Fruit fly (Drosophila melanogaster) whole organism, embryonic: Measurements from ENCODE around the gene CG6567.
A peak's percentile ranks its signal among the peaks of the same experiment; 100 is the strongest.

Experiments
- CG10274 ChIP-seq: fragments of 200-800 bp; sonication (Bioruptor generic); optimal IDR thresholded peaks from 3 replicates; lab custom pipeline; 2017; ENCODE audit warnings: missing biosample characterization, mild to moderate bottlenecking, missing genetic modification characterization
- CG10979 ChIP-seq: fragments of 200-800 bp; sonication (Bioruptor generic); optimal IDR thresholded peaks from 2 replicates; lab custom pipeline; 2018; ENCODE audit warnings: missing biosample characterization, mild to moderate bottlenecking, missing genetic modification characterization, moderate library complexity
- CG11456 ChIP-seq: fragments of 200-800 bp; sonication (Bioruptor generic); IDR thresholded peaks from 3 replicates; pipeline ENCODE4 v1.3.6; 2022; ENCODE audit warnings: missing biosample characterization, missing genetic modification characterization
- CG12391 ChIP-seq: fragments of 200-800 bp; sonication (Bioruptor generic); optimal IDR thresholded peaks from 3 replicates; lab custom pipeline; 2018; ENCODE audit warnings: missing biosample characterization, mild to moderate bottlenecking, missing genetic modification characterization, moderate library complexity
- CG13123 ChIP-seq: fragments of 200-800 bp; sonication (Bioruptor generic); optimal IDR thresholded peaks from 2 replicates; lab custom pipeline; 2016; ENCODE audit warnings: missing biosample characterization, missing genetic modification characterization
- CG14860 ChIP-seq: fragments of 200-800 bp; sonication (Bioruptor generic); IDR thresholded peaks from 3 replicates; pipeline ENCODE4 v1.3.6; 2022; ENCODE audit warnings: missing biosample characterization, missing genetic modification characterization; ENCODE audit not compliant: partially characterized antibody
- CG14965 ChIP-seq: fragments of 200-800 bp; sonication (Bioruptor generic); optimal IDR thresholded peaks from 2 replicates; lab custom pipeline; 2016; ENCODE audit warnings: missing biosample characterization, missing genetic modification characterization, borderline replicate concordance
- CG16813 ChIP-seq: fragments of 200-800 bp; sonication (Bioruptor generic); IDR thresholded peaks from 3 replicates; pipeline ENCODE4 v1.3.6; 2022; ENCODE audit warnings: missing biosample characterization, missing genetic modification characterization; ENCODE audit not compliant: partially characterized antibody
- CG17802 ChIP-seq: fragments of 200-800 bp; sonication (Bioruptor generic); optimal IDR thresholded peaks from 2 replicates; lab custom pipeline; 2018; ENCODE audit warnings: missing biosample characterization, mild to moderate bottlenecking, missing genetic modification characterization, moderate library complexity
- CG17829 ChIP-seq: fragments of 200-800 bp; optimal IDR thresholded peaks from 2 replicates; lab custom pipeline; 2019; ENCODE audit warnings: missing biosample characterization, mild to moderate bottlenecking, missing genetic modification characterization, moderate library complexity
- CG18476 ChIP-seq: fragments of 200-800 bp; sonication (Bioruptor generic); optimal IDR thresholded peaks from 2 replicates; lab custom pipeline; 2016; ENCODE audit warnings: missing biosample characterization, mild to moderate bottlenecking, missing genetic modification characterization
- CG34376 ChIP-seq: fragments of 200-800 bp; sonication (Bioruptor generic); optimal IDR thresholded peaks from 2 replicates; lab custom pipeline; 2018; ENCODE audit warnings: missing biosample characterization, mild to moderate bottlenecking, missing genetic modification characterization
- CG6765 ChIP-seq: fragments of 200-800 bp; sonication (Bioruptor generic); optimal IDR thresholded peaks from 3 replicates; lab custom pipeline; 2017; ENCODE audit warnings: missing biosample characterization, mild to moderate bottlenecking, missing genetic modification characterization
- CG8388 ChIP-seq: fragments of 200-800 bp; sonication (Bioruptor generic); optimal IDR thresholded peaks from 2 replicates; lab custom pipeline; 2019; ENCODE audit warnings: missing biosample characterization, mild to moderate bottlenecking, missing genetic modification characterization, moderate library complexity
- CrebB ChIP-seq: fragments of 200-800 bp; sonication (Bioruptor generic); optimal IDR thresholded peaks from 3 replicates; lab custom pipeline; 2018; ENCODE audit warnings: missing biosample characterization, mild to moderate bottlenecking, missing genetic modification characterization
- D ChIP-seq, 2 experiments: fragments of 200-800 bp in 1 of 2; fragments of >200 bp in 1 of 2; sonication (Bioruptor generic) in 1 of 2; optimal IDR thresholded peaks; 2 replicates in 1 of 2; 3 replicates in 1 of 2; lab custom pipeline; 2017; ENCODE audit warnings: mild to moderate bottlenecking in 1 of 2, missing biosample characterization in 1 of 2, missing genetic modification characterization in 1 of 2, missing genetic modification reagents in 1 of 2
- Dp ChIP-seq: fragments of 200-800 bp; sonication (Bioruptor generic); optimal IDR thresholded peaks from 2 replicates; lab custom pipeline; 2018; ENCODE audit warnings: missing biosample characterization, mild to moderate bottlenecking, missing genetic modification characterization, moderate library complexity
- E2f2 ChIP-seq: fragments of 200-800 bp; sonication (Bioruptor generic); IDR thresholded peaks from 2 replicates; pipeline ENCODE4 v1.3.6; 2022; ENCODE audit warnings: missing biosample characterization, missing genetic modification characterization
- H15 ChIP-seq: fragments of 200-800 bp; sonication (Bioruptor generic); IDR thresholded peaks from 3 replicates; pipeline ENCODE4 v1.3.6; 2022; ENCODE audit warnings: missing biosample characterization, missing genetic modification characterization
- MESR4 ChIP-seq: fragments of 200-800 bp; sonication (Bioruptor generic); optimal IDR thresholded peaks from 2 replicates; lab custom pipeline; 2018; ENCODE audit warnings: missing biosample characterization, mild to moderate bottlenecking, missing genetic modification characterization, moderate library complexity
- Myb ChIP-seq: fragments of 200-800 bp; sonication (Bioruptor generic); optimal IDR thresholded peaks from 2 replicates; lab custom pipeline; 2016; ENCODE audit warnings: missing biosample characterization, missing genetic modification characterization
- Pdp1 ChIP-seq, 2 experiments: fragments of 200-800 bp; sonication (Bioruptor generic); optimal IDR thresholded peaks; 3 replicates each; lab custom pipeline; 2016; ENCODE audit warnings: missing biosample characterization in 2 of 2, missing genetic modification characterization in 2 of 2, mild to moderate bottlenecking in 1 of 2, moderate library complexity in 1 of 2
- Rx ChIP-seq: fragments of 200-800 bp; sonication (Bioruptor generic); IDR thresholded peaks from 2 replicates; pipeline ENCODE4 v1.3.6; 2022; ENCODE audit warnings: missing biosample characterization, missing genetic modification characterization
- YL-1 ChIP-seq: fragments of 200-800 bp; sonication (Bioruptor generic); optimal IDR thresholded peaks from 3 replicates; lab custom pipeline; 2017; ENCODE audit warnings: missing biosample characterization, mild to moderate bottlenecking, missing genetic modification characterization
- amos ChIP-seq: fragments of 200-800 bp; sonication (Bioruptor generic); IDR thresholded peaks from 2 replicates; pipeline ENCODE4 v1.3.6; 2022; ENCODE audit warnings: missing biosample characterization, missing genetic modification characterization; ENCODE audit not compliant: partially characterized antibody
- cad ChIP-seq: fragments of >200 bp; optimal IDR thresholded peaks from 2 replicates; lab custom pipeline; 2017; ENCODE audit warnings: missing biosample characterization, missing genetic modification characterization
- chinmo ChIP-seq: fragments of 200-800 bp; sonication (Bioruptor generic); IDR thresholded peaks from 4 replicates; pipeline ENCODE4 v1.3.6; 2022; ENCODE audit warnings: missing biosample characterization, missing genetic modification characterization; ENCODE audit not compliant: partially characterized antibody
- crp ChIP-seq, 2 experiments: fragments of 200-800 bp; sonication (Bioruptor generic); optimal IDR thresholded peaks; 2 replicates in 1 of 2; 3 replicates in 1 of 2; lab custom pipeline; 2017; ENCODE audit warnings: missing biosample characterization in 2 of 2, missing genetic modification characterization in 2 of 2, mild to moderate bottlenecking in 1 of 2, moderate library complexity in 1 of 2
- dysf ChIP-seq: fragments of 200-800 bp; sonication (Bioruptor generic); IDR thresholded peaks from 3 replicates; pipeline ENCODE4 v1.3.6; 2022; ENCODE audit warnings: missing biosample characterization, missing genetic modification characterization
- gfzf ChIP-seq: fragments of 200-800 bp; sonication (Bioruptor generic); optimal IDR thresholded peaks from 2 replicates; lab custom pipeline; 2016; ENCODE audit warnings: missing biosample characterization, mild to moderate bottlenecking, missing genetic modification characterization, moderate library complexity
- h ChIP-seq: fragments of >200 bp; optimal IDR thresholded peaks from 2 replicates; lab custom pipeline; 2017
- hb ChIP-seq: fragments of 200-800 bp; sonication (Bioruptor generic); IDR thresholded peaks from 3 replicates; pipeline ENCODE4 v1.3.6; 2022; ENCODE audit warnings: missing biosample characterization, missing genetic modification characterization; ENCODE audit not compliant: partially characterized antibody
- hbn ChIP-seq: fragments of 200-800 bp; sonication (Bioruptor generic); IDR thresholded peaks from 2 replicates; pipeline ENCODE4 v1.3.6; 2022; ENCODE audit warnings: missing biosample characterization, missing genetic modification characterization; ENCODE audit not compliant: partially characterized antibody
- insv ChIP-seq, 2 experiments: fragments of 200-800 bp; sonication (Bioruptor generic); optimal IDR thresholded peaks; 3 replicates each; lab custom pipeline; 2016 to 2018; ENCODE audit warnings: missing biosample characterization in 2 of 2, missing genetic modification characterization in 2 of 2
- knrl ChIP-seq: fragments of 200-800 bp; sonication (Bioruptor generic); IDR thresholded peaks from 3 replicates; pipeline ENCODE4 v1.3.6; 2022; ENCODE audit warnings: missing biosample characterization, missing genetic modification characterization; ENCODE audit not compliant: partially characterized antibody
- luna ChIP-seq: fragments of 200-800 bp; sonication (Bioruptor generic); optimal IDR thresholded peaks from 2 replicates; lab custom pipeline; 2016; ENCODE audit warnings: missing biosample characterization, missing genetic modification characterization
- mirr ChIP-seq: fragments of 200-800 bp; sonication (Bioruptor generic); optimal IDR thresholded peaks from 3 replicates; lab custom pipeline; 2018; ENCODE audit warnings: missing biosample characterization, mild to moderate bottlenecking, missing genetic modification characterization
- nerfin-1 ChIP-seq: fragments of 200-800 bp; sonication (Bioruptor generic); optimal IDR thresholded peaks from 3 replicates; lab custom pipeline; 2019; ENCODE audit warnings: missing biosample characterization, mild to moderate bottlenecking, missing genetic modification characterization, moderate library complexity
- nmo ChIP-seq: fragments of 200-800 bp; sonication (Bioruptor generic); optimal IDR thresholded peaks from 2 replicates; lab custom pipeline; 2018; ENCODE audit warnings: missing biosample characterization, mild to moderate bottlenecking, missing genetic modification characterization, moderate library complexity
- otp ChIP-seq: fragments of 200-800 bp; sonication (Bioruptor generic); IDR thresholded peaks from 3 replicates; pipeline ENCODE4, ENCODE4 v1.3.6; 2022; ENCODE audit warnings: missing biosample characterization, missing genetic modification characterization
- phol ChIP-seq: fragments of 200-800 bp; sonication (Bioruptor generic); optimal IDR thresholded peaks from 3 replicates; lab custom pipeline; 2018; ENCODE audit warnings: missing biosample characterization, mild to moderate bottlenecking, missing genetic modification characterization, moderate library complexity
- pros ChIP-seq: fragments of 200-800 bp; sonication (Bioruptor generic); optimal IDR thresholded peaks from 3 replicates; lab custom pipeline; 2019; ENCODE audit warnings: missing biosample characterization, mild to moderate bottlenecking, missing genetic modification characterization, moderate library complexity
- seq ChIP-seq: fragments of 200-800 bp; sonication (Bioruptor generic); IDR thresholded peaks from 2 replicates; pipeline ENCODE4 v1.3.6; 2022; ENCODE audit warnings: missing biosample characterization, missing genetic modification characterization
- stwl ChIP-seq: fragments of 200-800 bp; sonication (Bioruptor generic); optimal IDR thresholded peaks from 3 replicates; lab custom pipeline; 2018; ENCODE audit warnings: missing biosample characterization, mild to moderate bottlenecking, missing genetic modification characterization, moderate library complexity
- trem ChIP-seq: fragments of 200-800 bp; optimal IDR thresholded peaks from 3 replicates; lab custom pipeline; 2019; ENCODE audit warnings: missing biosample characterization, mild to moderate bottlenecking, missing genetic modification characterization, moderate library complexity
- vvl ChIP-seq: fragments of 200-800 bp; sonication (Bioruptor generic); IDR thresholded peaks from 2 replicates; pipeline ENCODE4 v1.3.6; 2022; ENCODE audit warnings: missing biosample characterization, missing genetic modification characterization

The CG6567 gene

dm6 chr3R:10856618-10857017 lies 2.4 kb upstream of the CG6567 start, which contains the start of gene CG4570:
TSS of gene CG4570 (plus strand) at chr3R:10856807.
- peak; percentile 7 for TF ChIP-seq Dp (GFP tag; lab: Kevin White, UChicago)
- no peak for TF ChIP-seq knrl (GFP tag; lab: Robert Waterston, UW)
- TF ChIP-seq CG16813 (GFP tag; lab: Robert Waterston, UW) = no peak
- TF ChIP-seq YL-1 (GFP tag; lab: Kevin White, UChicago) = peak; percentile 33
- peak; percentile 74 for TF ChIP-seq phol
- TF ChIP-seq crp (GFP tag; optimal IDR thresholded peaks at IDR 0.05; lab: Kevin White, UChicago) = peak in 1 of 2 experiments; percentile 76
- no peak for TF ChIP-seq pros (GFP tag; lab: Kevin White, UChicago)
- TF ChIP-seq trem (tag; lab: Kevin White, UChicago) = peak; percentile 48
- peak; percentile 83 for TF ChIP-seq nerfin-1
- TF ChIP-seq D (optimal IDR thresholded peaks at IDR 0.05; lab: Kevin White, UChicago) = peak; percentile 13
- TF ChIP-seq D (GFP tag; optimal IDR thresholded peaks at IDR 0.05; lab: Kevin White, UChicago) = no peak
- TF ChIP-seq cad (GFP tag; lab: Kevin White, UChicago) = peak; percentile 62
- TF ChIP-seq seq = peak; percentile 14; the same call in 1 of the 2 replicates
- TF ChIP-seq MESR4 = peak; percentile 29
- peak; percentile 5 for TF ChIP-seq stwl (tag; lab: Kevin White, UChicago)
- TF ChIP-seq gfzf = peak; percentile 16

- no peak for TF ChIP-seq otp (GFP tag; lab: Robert Waterston, UW)
- TF ChIP-seq H15 = no peak
- peak; percentile 76 for TF ChIP-seq stwl (tag; lab: Kevin White, UChicago)
- TF ChIP-seq CG17802 (tag; lab: Kevin White, UChicago) = no peak
- no peak for TF ChIP-seq CG10274 (GFP tag; lab: Kevin White, UChicago)
- peak in 1 of 2 experiments; percentile 19 for TF ChIP-seq insv (GFP tag; optimal IDR thresholded peaks at IDR 0.05; lab: Kevin White, UChicago)
- no peak for TF ChIP-seq h (lab: Kevin White, UChicago)
- 0 out of 4 replicates have a peak, but pooled peaks have one; percentile 54 for TF ChIP-seq chinmo (GFP tag; lab: Robert Waterston, UW)
- TF ChIP-seq hb (GFP tag; lab: Robert Waterston, UW) = 0 out of 3 replicates have a peak, but pooled peaks have one; percentile 19
- TF ChIP-seq hbn (GFP tag; lab: Robert Waterston, UW) = no peak
- no peak for TF ChIP-seq CG12391 (tag; lab: Kevin White, UChicago)
- TF ChIP-seq Myb = peak; percentile 88
- TF ChIP-seq CG17829 (tag; lab: Kevin White, UChicago) = peak; percentile 8
- TF ChIP-seq CG10979 = peak; percentile 13
- TF ChIP-seq CG34376 (GFP tag; lab: Kevin White, UChicago) = peak; percentile 64
- TF ChIP-seq Pdp1 (GFP tag; optimal IDR thresholded peaks at IDR 0.05; lab: Kevin White, UChicago) = peak in 1 of 2 experiments; percentile 82
- peak; percentile 57 for TF ChIP-seq Dp (GFP tag; lab: Kevin White, UChicago)
- no peak for TF ChIP-seq CG13123 (GFP tag; lab: Kevin White, UChicago)
- TF ChIP-seq CG14965 = no peak
- TF ChIP-seq mirr (GFP tag; lab: Kevin White, UChicago) = peak; percentile 26
- no peak for TF ChIP-seq CG18476
- TF ChIP-seq nerfin-1 = peak; percentile 32
- peak; percentile 11; the same call in 1 of the 3 replicates for TF ChIP-seq CG16813 (GFP tag; lab: Robert Waterston, UW)
- TF ChIP-seq nmo (GFP tag; lab: Kevin White, UChicago) = peak; percentile 0
- peak; percentile 47; the same call in 1 of the 3 replicates for TF ChIP-seq CG14860
- no peak for TF ChIP-seq CG11456 (GFP tag; lab: Robert Waterston, UW)
- TF ChIP-seq dysf (GFP tag; lab: Robert Waterston, UW) = no peak
- peak; percentile 22; the same call in 1 of the 2 replicates for TF ChIP-seq vvl (GFP tag; lab: Robert Waterston, UW)
- TF ChIP-seq luna (GFP tag; lab: Kevin White, UChicago) = no peak
- peak; percentile 25 for TF ChIP-seq CG6765 (GFP tag; lab: Kevin White, UChicago)
- peak; percentile 1 for TF ChIP-seq CrebB (tag; lab: Kevin White, UChicago)
- TF ChIP-seq amos (GFP tag; lab: Robert Waterston, UW) = no peak
- TF ChIP-seq E2f2 (GFP tag; lab: Robert Waterston, UW) = peak; percentile 62
- no peak for TF ChIP-seq CG8388 (GFP tag; lab: Kevin White, UChicago)
- TF ChIP-seq Rx (GFP tag; lab: Robert Waterston, UW) = no peak
Measured at dm6 chr3R:10852232-10852774, 1.9 kb downstream of the CG6567 start, which contains the start of gene CG4565. TSS of gene CG4565 (plus strand) at chr3R:10852724.
